Worm (Caenorhabditis elegans) whole organism, L4 larva: ENCODE results near the gene T15B12.1.

Source experiments
- F37D6.2 ChIP-seq: sonication (generic microtip); optimal IDR thresholded peaks from 2 replicates; lab custom pipeline; 2016; ENCODE audit warnings: mild to moderate bottlenecking, missing genetic modification characterization, missing compliant biosample characterization
- F49E8.2 ChIP-seq: sonication (generic microtip); optimal IDR thresholded peaks from 2 replicates; lab custom pipeline; 2016; ENCODE audit warnings: missing compliant biosample characterization, mild to moderate bottlenecking, missing genetic modification characterization, borderline replicate concordance
- ZK337.2 ChIP-seq: fragments of 200-800 bp; sonication (Bioruptor generic); IDR thresholded peaks from 2 replicates; pipeline ENCODE4 v1.3.6; 2022; ENCODE audit warnings: missing genetic modification reagents, missing genetic modification characterization, missing compliant biosample characterization
- aha-1 ChIP-seq: fragments of 150-350 bp; peaks from one replicate; lab custom pipeline; 2014; ENCODE audit warnings: missing biosample characterization, missing genetic modification characterization
- ceh-32 ChIP-seq: sonication (generic microtip); optimal IDR thresholded peaks from 2 replicates; lab custom pipeline; 2016; ENCODE audit warnings: mild to moderate bottlenecking, missing genetic modification characterization, missing compliant biosample characterization; ENCODE audit not compliant: poor library complexity
- daf-12 ChIP-seq: fragments of 150-350 bp; optimal IDR thresholded peaks from 2 replicates; lab custom pipeline; 2014; ENCODE audit warnings: missing biosample characterization, missing genetic modification reagents, missing genetic modification characterization
- daf-16 ChIP-seq, 3 experiments: sonication (generic microtip); optimal IDR thresholded peaks; 2 replicates each; lab custom pipeline; 2016 to 2017; ENCODE audit warnings: missing genetic modification characterization in 3 of 3, missing genetic modification reagents in 3 of 3, mild to moderate bottlenecking in 2 of 3, missing compliant biosample characterization in 2 of 3, missing biosample characterization in 1 of 3, moderate library complexity in 1 of 3
- daf-19 ChIP-seq: fragments of 200-800 bp; sonication (Bioruptor generic); conservative IDR thresholded peaks from 2 replicates; pipeline ENCODE4 v1.3.6; 2022; ENCODE audit warnings: missing genetic modification characterization, missing compliant biosample characterization
- dmd-6 ChIP-seq: fragments of 200-800 bp; sonication (Bioruptor generic); IDR thresholded peaks from 2 replicates; pipeline ENCODE4 v1.3.6; 2022; ENCODE audit warnings: missing genetic modification reagents, missing genetic modification characterization, missing compliant biosample characterization
- duxl-1 ChIP-seq: sonication (generic microtip); optimal IDR thresholded peaks from 2 replicates; lab custom pipeline; 2016; ENCODE audit warnings: mild to moderate bottlenecking, missing genetic modification characterization, moderate library complexity, missing compliant biosample characterization; ENCODE audit not compliant: poor library complexity
- dve-1 ChIP-seq: sonication (generic microtip); optimal IDR thresholded peaks from 2 replicates; lab custom pipeline; 2017; ENCODE audit warnings: antibody characterized with exemption, mild to moderate bottlenecking, missing genetic modification characterization, missing compliant biosample characterization; ENCODE audit not compliant: insufficient read depth
- egl-27 ChIP-seq: sonication (generic microtip); optimal IDR thresholded peaks from 3 replicates; lab custom pipeline; 2017; ENCODE audit warnings: missing biosample characterization, missing genetic modification reagents, missing genetic modification characterization
- egl-43 ChIP-seq: fragments of 200-800 bp; sonication (Bioruptor generic); IDR thresholded peaks from 2 replicates; pipeline ENCODE4 v1.3.6; 2022; ENCODE audit warnings: missing genetic modification reagents, missing genetic modification characterization, missing compliant biosample characterization
- fkh-10 ChIP-seq: fragments of 150-350 bp; optimal IDR thresholded peaks from 2 replicates; lab custom pipeline; 2014; ENCODE audit warnings: missing biosample characterization, missing genetic modification reagents, missing genetic modification characterization
- gei-8 ChIP-seq: fragments of 200-800 bp; sonication (Bioruptor generic); optimal IDR thresholded peaks from 2 replicates; lab custom pipeline; 2018; ENCODE audit warnings: mild to moderate bottlenecking, missing genetic modification characterization, missing compliant biosample characterization
- hlh-11 ChIP-seq: fragments of 200-800 bp; sonication (Bioruptor generic); optimal IDR thresholded peaks from 2 replicates; lab custom pipeline; 2018; ENCODE audit warnings: mild to moderate bottlenecking, missing genetic modification characterization, missing compliant biosample characterization
- hlh-30 ChIP-seq: sonication (generic microtip); optimal IDR thresholded peaks from 2 replicates; lab custom pipeline; 2017; ENCODE audit warnings: antibody characterized with exemption, mild to moderate bottlenecking, missing genetic modification characterization, missing compliant biosample characterization; ENCODE audit not compliant: insufficient read depth
- lin-1 ChIP-seq: fragments of 200-800 bp; sonication (Bioruptor generic); IDR thresholded peaks from 2 replicates; pipeline ENCODE4 v1.3.6; 2022; ENCODE audit warnings: missing genetic modification reagents, missing genetic modification characterization, missing compliant biosample characterization
- lin-39 ChIP-seq: fragments of 150-350 bp; optimal IDR thresholded peaks from 2 replicates; lab custom pipeline; 2014; ENCODE audit warnings: missing biosample characterization, missing genetic modification reagents, missing genetic modification characterization
- madf-5 ChIP-seq, 2 experiments: fragments of 200-800 bp; sonication (Bioruptor generic); IDR thresholded peaks; 2 replicates each; pipeline ENCODE4 v1.3.6; 2022; ENCODE audit warnings: missing compliant biosample characterization in 2 of 2, missing genetic modification characterization in 2 of 2
- mes-2 ChIP-seq: sonication (generic microtip); optimal IDR thresholded peaks from 2 replicates; lab custom pipeline; 2016; ENCODE audit warnings: missing genotype, mild to moderate bottlenecking, missing genetic modification characterization, missing compliant biosample characterization; ENCODE audit not compliant: poor library complexity, severe bottlenecking
- nhr-10 ChIP-seq: fragments of 150-350 bp; optimal IDR thresholded peaks from 2 replicates; lab custom pipeline; 2014; ENCODE audit warnings: missing biosample characterization, missing genetic modification characterization
- nhr-102 ChIP-seq: sonication (generic microtip); optimal IDR thresholded peaks from 2 replicates; lab custom pipeline; 2016; ENCODE audit warnings: mild to moderate bottlenecking, missing genetic modification characterization, moderate library complexity, missing compliant biosample characterization
- nhr-28 ChIP-seq: fragments of 150-350 bp; optimal IDR thresholded peaks from 2 replicates; lab custom pipeline; 2014; ENCODE audit warnings: missing biosample characterization, missing genetic modification characterization
- nhr-41 ChIP-seq: fragments of 200-800 bp; sonication (Bioruptor generic); IDR thresholded peaks from 2 replicates; pipeline ENCODE4 v1.3.6; 2022; ENCODE audit warnings: missing genetic modification reagents, missing genetic modification characterization, missing compliant biosample characterization
- php-3 ChIP-seq: fragments of 200-800 bp; sonication (Bioruptor generic); IDR thresholded peaks from 2 replicates; pipeline ENCODE4 v1.3.6; 2022; ENCODE audit warnings: missing genetic modification reagents, missing genetic modification characterization, missing compliant biosample characterization
- pqm-1 ChIP-seq: sonication (generic microtip); optimal IDR thresholded peaks from 2 replicates; lab custom pipeline; 2017; ENCODE audit warnings: missing biosample characterization, missing genetic modification characterization
- saeg-2 ChIP-seq: fragments of 200-800 bp; sonication (Bioruptor generic); IDR thresholded peaks from 2 replicates; pipeline ENCODE4 v1.3.6; 2022; ENCODE audit warnings: missing genetic modification reagents, missing genetic modification characterization, missing compliant biosample characterization
- set-16 ChIP-seq: fragments of 200-800 bp; sonication (Bioruptor generic); IDR thresholded peaks from 2 replicates; pipeline ENCODE4 v1.3.6; 2022; ENCODE audit warnings: missing genetic modification reagents, missing genetic modification characterization, missing compliant biosample characterization
- snpc-1.2 ChIP-seq: fragments of 200-800 bp; sonication (Bioruptor generic); IDR thresholded peaks from 2 replicates; pipeline ENCODE4 v1.3.6; 2022; ENCODE audit warnings: missing genetic modification reagents, missing genetic modification characterization, missing compliant biosample characterization
- spr-3 ChIP-seq: fragments of 200-800 bp; sonication (Bioruptor generic); optimal IDR thresholded peaks from 2 replicates; lab custom pipeline; 2018; ENCODE audit warnings: mild to moderate bottlenecking, missing genetic modification characterization, missing compliant biosample characterization
- tra-1 ChIP-seq: fragments of 200-800 bp; sonication (Bioruptor generic); IDR thresholded peaks from 2 replicates; pipeline ENCODE4 v1.3.6; 2022; ENCODE audit warnings: missing genetic modification reagents, missing genetic modification characterization, missing compliant biosample characterization
- unc-62 ChIP-seq, 3 experiments: fragments of 150-350 bp in 1 of 3; sonication (generic microtip); optimal IDR thresholded peaks in 2 of 3; peaks in 1 of 3; 1 replicate in 1 of 3; 2 replicates in 2 of 3; lab custom pipeline; 2014 to 2017; ENCODE audit warnings: missing biosample characterization in 3 of 3, missing genetic modification characterization in 3 of 3, missing genetic modification reagents in 3 of 3, missing genotype in 1 of 3
- zag-1 ChIP-seq: fragments of 150-350 bp; optimal IDR thresholded peaks from 2 replicates; lab custom pipeline; 2014; ENCODE audit warnings: missing biosample characterization, missing genetic modification characterization
- zfp-2 ChIP-seq: sonication (generic microtip); optimal IDR thresholded peaks from 2 replicates; lab custom pipeline; 2016; ENCODE audit warnings: mild to moderate bottlenecking, missing genetic modification characterization, missing compliant biosample characterization
- zip-2 ChIP-seq: fragments of 150-350 bp; optimal IDR thresholded peaks from 2 replicates; lab custom pipeline; 2014; ENCODE audit warnings: missing biosample characterization, missing genetic modification characterization
- ztf-11 ChIP-seq: fragments of 150-350 bp; optimal IDR thresholded peaks from 2 replicates; lab custom pipeline; 2014; ENCODE audit warnings: missing biosample characterization, missing genetic modification characterization

Gene T15B12.1

ce11 chrIII:5285484-5285883 is 2.5 kb upstream of the T15B12.1 start:
- 0 out of 2 replicates have a peak, but pooled peaks have one; percentile 26 for TF ChIP-seq egl-43 (GFP tag; lab: Robert Waterston, UW)
- no peak for TF ChIP-seq nhr-10 (tag; lab: Kevin White, UChicago)
- TF ChIP-seq set-16 (GFP tag; lab: Robert Waterston, UW): peak; percentile 75
- TF ChIP-seq egl-27 (tag; lab: Kevin White, UChicago): no peak
- TF ChIP-seq F37D6.2: no peak
- no peak for TF ChIP-seq ztf-11 (tag; lab: Kevin White, UChicago)

- TF ChIP-seq nhr-102 (tag; lab: Kevin White, UChicago) (no peak), zag-1 (tag; lab: Kevin White, UChicago) (no peak), hlh-30 (tag; lab: Kevin White, UChicago) (no peak), aha-1 (tag; lab: Kevin White, UChicago) (no peak), daf-16 (GFP tag; optimal IDR thresholded peaks at IDR 0.05; lab: Kevin White, UChicago) (no peak), daf-16 (tag; optimal IDR thresholded peaks at IDR 0.05; lab: Kevin White, UChicago) (no peak), madf-5 (GFP tag; IDR thresholded peaks at IDR 0.05; lab: Robert Waterston, UW) (no peak), zfp-2 (tag; lab: Kevin White, UChicago) (no peak), mes-2 (tag; lab: Kevin White, UChicago) (no peak), daf-19 (no peak)
- TF ChIP-seq, all 104 proteins: peak for 0
Measured at ce11 chrIII:5286205-5286604, 1.8 kb upstream of the T15B12.1 start, which contains the start of gene ZC395.11. Gene ZC395.11, minus strand, starts transcription at chrIII:5286305.

ce11 chrIII:5290230-5290629 is 2.3 kb downstream of the T15B12.1 start:
- no peak for TF ChIP-seq F37D6.2
- TF ChIP-seq ZK337.2 (GFP tag; lab: Robert Waterston, UW): no peak
- TF ChIP-seq unc-62 (GFP tag; optimal IDR thresholded peaks at IDR 0.05 in 1 of 2; lab: Kevin White, UChicago): peak in 1 of 2 experiments; percentile 95
- no peak for TF ChIP-seq unc-62 (tag; optimal IDR thresholded peaks at IDR 0.05; lab: Kevin White, UChicago)
- TF ChIP-seq aha-1 (tag; lab: Kevin White, UChicago): peak; percentile 26
- no peak for TF ChIP-seq snpc-1.2 (GFP tag; lab: Robert Waterston, UW)
- no peak for TF ChIP-seq spr-3
- no peak for TF ChIP-seq duxl-1 (tag; lab: Kevin White, UChicago)
- TF ChIP-seq nhr-41: no peak
- TF ChIP-seq ceh-32 (tag; lab: Kevin White, UChicago): no peak
- no peak for TF ChIP-seq hlh-30 (tag; lab: Kevin White, UChicago)
- no peak for TF ChIP-seq gei-8 (GFP tag; lab: Kevin White, UChicago)
- TF ChIP-seq lin-39 (tag; lab: Kevin White, UChicago): no peak

- TF ChIP-seq zip-2 (tag; lab: Kevin White, UChicago) (no peak), lin-1 (GFP tag; lab: Robert Waterston, UW) (peak; percentile 31; the same call in 1 of the 2 replicates), pqm-1 (peak; percentile 85), daf-12 (tag; lab: Kevin White, UChicago) (no peak), saeg-2 (GFP tag; lab: Robert Waterston, UW) (no peak), F49E8.2 (no peak), dmd-6 (GFP tag; lab: Robert Waterston, UW) (peak; percentile 64), dve-1 (peak; percentile 80), nhr-28 (tag; lab: Kevin White, UChicago) (peak; percentile 34), php-3 (0 out of 2 replicates have a peak, but pooled peaks have one; percentile 33), nhr-102 (tag; lab: Kevin White, UChicago) (peak; percentile 13), daf-16 (GFP tag; optimal IDR thresholded peaks at IDR 0.05; lab: Kevin White, UChicago) (no peak), daf-16 (tag; optimal IDR thresholded peaks at IDR 0.05; lab: Kevin White, UChicago) (no peak), tra-1 (peak; percentile 47; the same call in 1 of the 2 replicates), fkh-10 (GFP tag; lab: Kevin White, UChicago) (no peak), hlh-11 (peak; percentile 64)
Measured at ce11 chrIII:5291281-5291680, 3.3 kb downstream of the T15B12.1 start.
